Worm (Caenorhabditis elegans) whole organism, L1 larva: ENCODE results near the gene T20B12.5.

Experiments
- C16A3.4 ChIP-seq: fragments of 150-350 bp; optimal IDR thresholded peaks from 2 replicates; lab custom pipeline; 2014; ENCODE audit warnings: missing biosample characterization, missing genetic modification characterization
- F16B12.6 ChIP-seq: fragments of 150-350 bp; optimal IDR thresholded peaks from 2 replicates; lab custom pipeline; 2014; ENCODE audit warnings: missing biosample characterization, missing genetic modification characterization
- Y116A8C.19 ChIP-seq: sonication (generic microtip); optimal IDR thresholded peaks from 2 replicates; lab custom pipeline; 2016; ENCODE audit warnings: missing compliant biosample characterization, missing genetic modification characterization, borderline replicate concordance
- aha-1 ChIP-seq: fragments of 150-350 bp; optimal IDR thresholded peaks from 2 replicates; lab custom pipeline; 2014; ENCODE audit warnings: missing biosample characterization, missing genetic modification characterization
- aly-2 ChIP-seq: fragments of 150-350 bp; optimal IDR thresholded peaks from 2 replicates; lab custom pipeline; 2014; ENCODE audit warnings: missing biosample characterization, missing genetic modification characterization
- ceh-63 ChIP-seq: fragments of 200-800 bp; sonication (Bioruptor generic); optimal IDR thresholded peaks from 2 replicates; lab custom pipeline; 2018; ENCODE audit warnings: mild to moderate bottlenecking, missing genetic modification characterization, missing compliant biosample characterization
- ceh-8 ChIP-seq: fragments of 200-800 bp; sonication (Bioruptor generic); optimal IDR thresholded peaks from 2 replicates; lab custom pipeline; 2018; ENCODE audit warnings: mild to moderate bottlenecking, missing genetic modification characterization, moderate library complexity, missing compliant biosample characterization
- ceh-82 ChIP-seq, 3 experiments: fragments of 150-350 bp in 1 of 3; sonication (generic microtip) in 2 of 3; optimal IDR thresholded peaks; 2 replicates each; lab custom pipeline; 2014 to 2017; ENCODE audit warnings: missing biosample characterization in 3 of 3, missing genetic modification characterization in 3 of 3
- ceh-90 ChIP-seq: sonication (generic microtip); optimal IDR thresholded peaks from 2 replicates; lab custom pipeline; 2016; ENCODE audit warnings: missing genetic modification characterization, missing compliant biosample characterization
- dpl-1 ChIP-seq, 3 experiments: fragments of 150-350 bp in 2 of 3; sonication (generic microtip) in 1 of 3; optimal IDR thresholded peaks; 2 replicates each; lab custom pipeline; 2014 to 2017; ENCODE audit warnings: missing biosample characterization in 3 of 3, missing genetic modification characterization in 3 of 3, missing genetic modification reagents in 3 of 3
- efl-1 ChIP-seq, 4 experiments: fragments of 150-350 bp; optimal IDR thresholded peaks in 3 of 4; peaks in 1 of 4; 1 replicate in 1 of 4; 2 replicates in 3 of 4; lab custom pipeline; 2014; ENCODE audit warnings: missing biosample characterization in 2 of 4, missing genetic modification characterization in 2 of 4, missing genetic modification reagents in 2 of 4
- efl-3 ChIP-seq: fragments of 200-800 bp; sonication (Bioruptor generic); optimal IDR thresholded peaks from 2 replicates; lab custom pipeline; 2018; ENCODE audit warnings: mild to moderate bottlenecking, missing genetic modification characterization, missing compliant biosample characterization
- egl-13 ChIP-seq: sonication (generic microtip); optimal IDR thresholded peaks from 2 replicates; lab custom pipeline; 2016; ENCODE audit warnings: missing genotype, missing genetic modification reagents, missing genetic modification characterization, missing compliant biosample characterization
- elt-2 ChIP-seq: sonication (generic microtip); optimal IDR thresholded peaks from 2 replicates; lab custom pipeline; 2016; ENCODE audit warnings: missing genetic modification characterization, mild to moderate bottlenecking, inconsistent platforms, missing compliant biosample characterization, missing genetic modification reagents
- fkh-10 ChIP-seq: sonication (generic microtip); optimal IDR thresholded peaks from 2 replicates; lab custom pipeline; 2017; ENCODE audit warnings: missing biosample characterization, missing genetic modification reagents, missing genetic modification characterization
- hlh-17 ChIP-seq: fragments of 200-800 bp; sonication (Bioruptor generic); optimal IDR thresholded peaks from 2 replicates; lab custom pipeline; 2018; ENCODE audit warnings: missing genetic modification characterization, mild to moderate bottlenecking, missing compliant biosample characterization, moderate library complexity, borderline replicate concordance
- jun-1 ChIP-seq: fragments of 150-350 bp; optimal IDR thresholded peaks from 2 replicates; lab custom pipeline; 2014; ENCODE audit warnings: missing biosample characterization, missing genetic modification reagents, missing genetic modification characterization
- lin-14 ChIP-seq: fragments of 200-800 bp; sonication (Bioruptor generic); optimal IDR thresholded peaks from 2 replicates; lab custom pipeline; 2018; ENCODE audit warnings: mild to moderate bottlenecking, missing genetic modification characterization, moderate library complexity, missing compliant biosample characterization
- lin-15B ChIP-seq: fragments of 150-350 bp; sonication (generic microtip); optimal IDR thresholded peaks from 3 replicates; lab custom pipeline; 2014; ENCODE audit warnings: missing biosample characterization, missing genetic modification characterization
- lin-35 ChIP-seq, 2 experiments: fragments of 150-350 bp; optimal IDR thresholded peaks; 2 replicates each; lab custom pipeline; 2014; ENCODE audit warnings: missing biosample characterization in 2 of 2, missing genetic modification characterization in 2 of 2, missing genetic modification reagents in 2 of 2
- lsy-2 ChIP-seq, 2 experiments: fragments of 150-350 bp; optimal IDR thresholded peaks; 2 replicates each; lab custom pipeline; 2014; ENCODE audit warnings: missing biosample characterization in 2 of 2, missing genetic modification characterization in 2 of 2
- mdl-1 ChIP-seq, 2 experiments: fragments of 150-350 bp; optimal IDR thresholded peaks; 2 replicates each; lab custom pipeline; 2014 to 2017; ENCODE audit warnings: missing biosample characterization in 2 of 2, missing genetic modification characterization in 2 of 2, inconsistent platforms in 1 of 2
- mep-1 ChIP-seq: fragments of 150-350 bp; optimal IDR thresholded peaks from 2 replicates; lab custom pipeline; 2014; ENCODE audit warnings: missing biosample characterization, missing genetic modification characterization
- nhr-11 ChIP-seq: fragments of 150-350 bp; optimal IDR thresholded peaks from 2 replicates; lab custom pipeline; 2014; ENCODE audit warnings: missing biosample characterization, missing genetic modification characterization
- nhr-19 ChIP-seq: fragments of 200-800 bp; sonication (Bioruptor generic); conservative IDR thresholded peaks from 2 replicates; pipeline ENCODE4 v1.3.6; 2022; ENCODE audit warnings: missing genetic modification characterization, missing compliant biosample characterization
- nhr-47 ChIP-seq: sonication (generic microtip); optimal IDR thresholded peaks from 2 replicates; lab custom pipeline; 2016; ENCODE audit warnings: mild to moderate bottlenecking, missing genetic modification characterization, moderate library complexity, missing compliant biosample characterization
- nhr-71 ChIP-seq: sonication (generic microtip); optimal IDR thresholded peaks from 2 replicates; lab custom pipeline; 2016; ENCODE audit warnings: mild to moderate bottlenecking, missing genetic modification characterization, moderate library complexity, missing compliant biosample characterization
- nhr-85 ChIP-seq: sonication (generic microtip); peaks from one replicate; lab custom pipeline; 2016; ENCODE audit warnings: missing genetic modification characterization, inconsistent platforms, missing compliant biosample characterization
- nhr-90 ChIP-seq: sonication (generic microtip); optimal IDR thresholded peaks from 2 replicates; lab custom pipeline; 2016; ENCODE audit warnings: mild to moderate bottlenecking, missing genetic modification characterization, missing compliant biosample characterization; ENCODE audit not compliant: poor library complexity
- pag-3 ChIP-seq: sonication (generic microtip); optimal IDR thresholded peaks from 2 replicates; lab custom pipeline; 2017; ENCODE audit warnings: missing genetic modification characterization, mild to moderate bottlenecking, missing compliant biosample characterization, antibody characterized with exemption, borderline replicate concordance; ENCODE audit not compliant: insufficient read depth
- rnt-1 ChIP-seq: sonication (generic microtip); optimal IDR thresholded peaks from 2 replicates; lab custom pipeline; 2016; ENCODE audit warnings: mild to moderate bottlenecking, missing genetic modification characterization, moderate library complexity, missing compliant biosample characterization
- snu-23 ChIP-seq: sonication (generic microtip); optimal IDR thresholded peaks from 2 replicates; lab custom pipeline; 2016; ENCODE audit warnings: missing genetic modification characterization, missing compliant biosample characterization
- sox-4 ChIP-seq: sonication (generic microtip); optimal IDR thresholded peaks from 2 replicates; lab custom pipeline; 2016; ENCODE audit warnings: missing genetic modification characterization, missing compliant biosample characterization
- sptf-1 ChIP-seq: fragments of 150-350 bp; optimal IDR thresholded peaks from 2 replicates; lab custom pipeline; 2014; ENCODE audit warnings: missing biosample characterization, missing genetic modification characterization
- sup-37 ChIP-seq: fragments of 200-800 bp; sonication (Bioruptor generic); optimal IDR thresholded peaks from 2 replicates; lab custom pipeline; 2018; ENCODE audit warnings: mild to moderate bottlenecking, missing genetic modification characterization, missing compliant biosample characterization
- swsn-7 ChIP-seq: sonication (generic microtip); optimal IDR thresholded peaks from 2 replicates; lab custom pipeline; 2016; ENCODE audit warnings: missing genetic modification characterization, missing compliant biosample characterization
- tlp-1 ChIP-seq: fragments of 150-350 bp; optimal IDR thresholded peaks from 2 replicates; lab custom pipeline; 2014; ENCODE audit warnings: missing biosample characterization, missing genetic modification characterization
- unc-86 ChIP-seq: sonication (generic microtip); optimal IDR thresholded peaks from 2 replicates; lab custom pipeline; 2016; ENCODE audit warnings: missing genetic modification characterization, missing compliant biosample characterization
- xbp-1 ChIP-seq: sonication (generic microtip); optimal IDR thresholded peaks from 2 replicates; lab custom pipeline; 2016; ENCODE audit warnings: missing genetic modification characterization, missing compliant biosample characterization
- ztf-4 ChIP-seq: fragments of 150-350 bp; optimal IDR thresholded peaks from 2 replicates; lab custom pipeline; 2014; ENCODE audit warnings: missing biosample characterization, missing genetic modification characterization

Gene T20B12.5

ce11 chrIII:7395354-7395753, 28.4 kb upstream of the T20B12.5 start, which contains the start of gene lgc-50:
TSS of gene lgc-50 (minus strand) at chrIII:7395454.
- TF ChIP-seq nhr-85 (no peak), elt-2 (tag; lab: Kevin White, UChicago) (no peak), tlp-1 (no peak)

- TF ChIP-seq nhr-19 (GFP tag; lab: Robert Waterston, UW) (0 out of 2 replicates have a peak, but pooled peaks have one; percentile 10), mep-1 (peak; percentile 8), aha-1 (tag; lab: Kevin White, UChicago) (no peak), jun-1 (peak; percentile 45), fkh-10 (GFP tag; lab: Kevin White, UChicago) (peak; percentile 24), lsy-2 (tag; optimal IDR thresholded peaks at IDR 0.05; lab: Kevin White, UChicago) (peak in 1 of 2 experiments; percentile 52), nhr-71 (tag; lab: Kevin White, UChicago) (peak; percentile 46), xbp-1 (peak; percentile 18), unc-86 (tag; lab: Kevin White, UChicago) (peak; percentile 13), ztf-4 (no peak), ceh-82 (tag; optimal IDR thresholded peaks at IDR 0.05; lab: Kevin White, UChicago) (peak in 2 of 3 experiments; percentile 11 to 14), lin-35 (GFP tag; optimal IDR thresholded peaks at IDR 0.05; lab: Kevin White, UChicago) (peak; percentile 18 to 36), snu-23 (GFP tag; lab: Kevin White, UChicago) (peak; percentile 33), efl-3 (GFP tag; lab: Kevin White, UChicago) (no peak), swsn-7 (tag; lab: Kevin White, UChicago) (peak; percentile 7), sptf-1 (tag; lab: Kevin White, UChicago) (no peak), mdl-1 (tag; optimal IDR thresholded peaks at IDR 0.05; lab: Kevin White, UChicago) (peak in 1 of 2 experiments; percentile 36), lin-14 (GFP tag; lab: Kevin White, UChicago) (peak; percentile 66), ceh-63 (GFP tag; lab: Kevin White, UChicago) (no peak), lin-15B (tag; lab: Kevin White, UChicago) (peak; percentile 28), nhr-47 (tag; lab: Kevin White, UChicago) (peak; percentile 54), tlp-1 (no peak), nhr-90 (tag; lab: Kevin White, UChicago) (peak; percentile 9), nhr-11 (tag; lab: Kevin White, UChicago) (no peak), efl-1 (optimal IDR thresholded peaks at IDR 0.05; lab: Kevin White, UChicago) (peak; percentile 20 to 23), efl-1 (GFP tag; optimal IDR thresholded peaks at IDR 0.05 in 1 of 2; lab: Kevin White, UChicago) (peak; percentile 7 to 51), rnt-1 (tag; lab: Kevin White, UChicago) (peak; percentile 16), dpl-1 (GFP tag; optimal IDR thresholded peaks at IDR 0.05; lab: Kevin White, UChicago) (peak in 2 of 3 experiments; percentile 2 to 16), aly-2 (no peak), elt-2 (tag; lab: Kevin White, UChicago) (peak; percentile 27)
These were observed 20.4 kb upstream of the T20B12.5 start for ce11 chrIII:7387359-7387758.

- no peak for TF ChIP-seq sup-37
- no peak for TF ChIP-seq sox-4 (tag; lab: Kevin White, UChicago)
- no peak for TF ChIP-seq hlh-17 (GFP tag; lab: Kevin White, UChicago)
- TF ChIP-seq lsy-2 (tag; optimal IDR thresholded peaks at IDR 0.05; lab: Kevin White, UChicago), result no peak
- TF ChIP-seq C16A3.4 (tag; lab: Kevin White, UChicago), result no peak
- no peak for TF ChIP-seq Y116A8C.19 (tag; lab: Kevin White, UChicago)
- TF ChIP-seq nhr-19 (GFP tag; lab: Robert Waterston, UW), result no peak
- TF ChIP-seq lin-35 (GFP tag; optimal IDR thresholded peaks at IDR 0.05; lab: Kevin White, UChicago), result no peak
- no peak for TF ChIP-seq rnt-1 (tag; lab: Kevin White, UChicago)
- TF ChIP-seq egl-13 (tag; lab: Kevin White, UChicago), result no peak
- TF ChIP-seq F16B12.6 (tag; lab: Kevin White, UChicago), result no peak
- no peak for TF ChIP-seq ceh-90
- TF ChIP-seq ceh-63 (GFP tag; lab: Kevin White, UChicago), result no peak
- TF ChIP-seq pag-3 (tag; lab: Kevin White, UChicago), result no peak
- no peak for TF ChIP-seq snu-23 (GFP tag; lab: Kevin White, UChicago)
- no peak for TF ChIP-seq ceh-8 (GFP tag; lab: Kevin White, UChicago)
These were observed 19.0 kb upstream of the T20B12.5 start, which contains the start of gene trd-1 for ce11 chrIII:7385929-7386328. TSS of gene trd-1 (plus strand) at chrIII:7386229.
